Fruit fly (Drosophila melanogaster) Kc167 (cell line): ENCODE measurements around the gene CG13919.

Experiments used
- Myc ChIP-seq: fragments of >200 bp; optimal IDR thresholded peaks from 2 replicates; lab custom pipeline; 2017; ENCODE audit warnings: missing external identifiers
- Sin3A ChIP-seq: fragments of >200 bp; optimal IDR thresholded peaks from 2 replicates; lab custom pipeline; 2018; ENCODE audit warnings: missing external identifiers
- h ChIP-seq: fragments of >200 bp; optimal IDR thresholded peaks from 3 replicates; lab custom pipeline; 2018; ENCODE audit warnings: missing external identifiers
- insv ChIP-seq: fragments of >200 bp; optimal IDR thresholded peaks from 3 replicates; lab custom pipeline; 2018; ENCODE audit warnings: missing external identifiers
- psq ChIP-seq: fragments of >200 bp; optimal IDR thresholded peaks from 2 replicates; lab custom pipeline; 2017; ENCODE audit warnings: missing external identifiers
- ttk ChIP-seq: sonication (Bioruptor generic); optimal IDR thresholded peaks from 2 replicates; lab custom pipeline; 2017; ENCODE audit warnings: missing external identifiers

CG13919 gene

dm6 chr3L:1692122-1692786 lies 47.0 kb downstream of the CG13919 start:
- TF ChIP-seq Myc (lab: Kevin White, UChicago) (no peak), ttk (lab: Kevin White, UChicago) (no peak), Sin3A (lab: Kevin White, UChicago) (no peak)

dm6 chr3L:1692859-1693258 lies 47.6 kb downstream of the CG13919 start:
- no peak for TF ChIP-seq psq (lab: Kevin White, UChicago)
- TF ChIP-seq insv (lab: Kevin White, UChicago) = no peak

dm6 chr3L:1694317-1694716 lies 49.0 kb downstream of the CG13919 start, which contains the start of gene CG12011:
TSS of gene CG12011 (plus strand) at chr3L:1694617.
- TF ChIP-seq Myc (lab: Kevin White, UChicago) (no peak), psq (lab: Kevin White, UChicago) (no peak), Sin3A (lab: Kevin White, UChicago) (no peak), ttk (lab: Kevin White, UChicago) (no peak), h (lab: Kevin White, UChicago) (no peak), insv (lab: Kevin White, UChicago) (no peak)
